Fruit fly (Drosophila melanogaster): Measurements from ENCODE around the gene ear.
A peak's percentile ranks its signal among the peaks of the same experiment; 100 is the strongest.

The ear gene

DNA sequence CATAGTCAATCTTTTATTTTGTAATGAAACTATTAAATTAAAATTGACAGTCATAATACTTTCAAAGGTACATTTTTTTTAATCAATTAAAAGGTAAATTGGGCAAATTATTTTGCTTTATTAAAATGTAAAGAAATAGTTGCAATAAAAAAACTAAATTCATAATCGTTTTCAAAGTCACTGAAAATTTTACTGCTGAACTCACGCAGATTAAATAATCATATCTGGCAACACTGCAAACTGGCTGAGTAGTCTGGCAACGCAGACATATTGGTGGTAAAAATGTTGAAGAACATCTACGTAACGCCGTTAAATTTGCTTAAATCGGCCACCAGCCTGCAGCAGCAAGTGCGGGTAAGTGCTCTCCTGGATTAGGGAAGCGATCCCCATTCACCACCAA lies 9.9 kb downstream of the ear start, which contains the start of gene mRpL9:
Gene mRpL9, plus strand, starts transcription at position 267 of the 400 bp plus-strand sequence.
- TF ChIP-seq CG15710 (tag; optimal IDR thresholded peaks at IDR 0.05) (peak; percentile 5), CG4496 (GFP tag; IDR thresholded peaks at IDR 0.05) (no peak)

DNA sequence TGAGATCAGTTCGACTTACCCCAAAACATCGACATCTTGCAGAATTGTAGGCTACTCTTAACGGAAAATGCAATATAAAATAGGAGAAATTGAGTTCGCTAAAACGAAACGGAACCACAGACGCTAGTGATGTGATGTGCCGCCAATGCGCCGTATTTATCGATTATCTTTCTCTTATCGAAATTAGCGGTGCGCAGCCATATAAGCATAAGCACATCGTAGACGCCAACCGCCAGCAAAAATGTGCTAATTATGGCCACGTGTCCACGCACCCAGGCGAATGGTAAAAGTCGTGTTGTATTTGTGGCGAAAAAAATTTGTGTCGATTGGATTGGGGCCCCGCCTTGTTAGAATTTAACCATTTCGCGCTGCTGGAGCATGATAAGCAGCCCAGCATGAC lies 12.4 kb downstream of the ear start, which contains the start of the genes Fkbp39 and Cyfip:
Gene Fkbp39, minus strand, starts transcription at position 140 of the 400 bp plus-strand sequence.
Gene Cyfip, plus strand, starts transcription at position 273 of the 400 bp plus-strand sequence.
- TF ChIP-seq CG4496 (GFP tag; IDR thresholded peaks at IDR 0.05): peak; percentile 11; the same call in 1 of the 3 replicates
- TF ChIP-seq fd96Ca (GFP tag; IDR thresholded peaks at IDR 0.05): no peak

DNA sequence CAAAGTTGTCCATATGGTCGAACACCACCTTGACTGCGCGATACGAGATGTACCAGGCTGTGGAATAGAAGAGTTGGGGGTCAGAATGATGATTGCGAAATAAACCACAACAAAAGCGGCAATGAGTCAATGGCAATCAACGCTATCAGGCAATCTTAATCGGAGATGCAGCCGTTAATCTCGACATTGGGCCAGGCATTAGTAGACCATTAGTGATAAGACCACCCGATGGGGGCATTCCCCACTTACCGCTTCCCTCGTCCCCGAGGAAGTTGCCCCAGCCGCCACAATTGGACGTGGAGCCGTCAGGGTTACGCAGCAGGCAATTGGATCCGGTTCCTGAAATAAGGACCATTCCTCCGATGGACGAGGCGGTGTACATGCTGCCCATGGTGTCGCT lies 18.6 kb downstream of the ear start:
- TF ChIP-seq EcR (GFP tag; optimal IDR thresholded peaks at IDR 0.05) (no peak), CG10348 (GFP tag; IDR thresholded peaks at IDR 0.05) (no peak), CG15710 (tag; optimal IDR thresholded peaks at IDR 0.05) (no peak), CG32121 (GFP tag; IDR thresholded peaks at IDR 0.05) (no peak), CG17806 (tag; optimal IDR thresholded peaks at IDR 0.05) (no peak), CG12605 (GFP tag; IDR thresholded peaks at IDR 0.05) (no peak), D1 (tag; optimal IDR thresholded peaks at IDR 0.05) (no peak), Pif1B (GFP tag; optimal IDR thresholded peaks at IDR 0.05) (no peak), rn (GFP tag; IDR thresholded peaks at IDR 0.05) (no peak), CG8301 (tag; optimal IDR thresholded peaks at IDR 0.05) (no peak), CG4496 (GFP tag; IDR thresholded peaks at IDR 0.05) (no peak), CG13204 (GFP tag; optimal IDR thresholded peaks at IDR 0.05) (no peak), gl (tag; optimal IDR thresholded peaks at IDR 0.05) (no peak), Ets98B (GFP tag; IDR thresholded peaks at IDR 0.05) (no peak), fd96Ca (GFP tag; IDR thresholded peaks at IDR 0.05) (no peak), CG14655 (GFP tag; optimal IDR thresholded peaks at IDR 0.05) (no peak), CG8159 (tag; optimal IDR thresholded peaks at IDR 0.05) (no peak), Pif1A (GFP tag; optimal IDR thresholded peaks at IDR 0.05) (no peak)

DNA sequence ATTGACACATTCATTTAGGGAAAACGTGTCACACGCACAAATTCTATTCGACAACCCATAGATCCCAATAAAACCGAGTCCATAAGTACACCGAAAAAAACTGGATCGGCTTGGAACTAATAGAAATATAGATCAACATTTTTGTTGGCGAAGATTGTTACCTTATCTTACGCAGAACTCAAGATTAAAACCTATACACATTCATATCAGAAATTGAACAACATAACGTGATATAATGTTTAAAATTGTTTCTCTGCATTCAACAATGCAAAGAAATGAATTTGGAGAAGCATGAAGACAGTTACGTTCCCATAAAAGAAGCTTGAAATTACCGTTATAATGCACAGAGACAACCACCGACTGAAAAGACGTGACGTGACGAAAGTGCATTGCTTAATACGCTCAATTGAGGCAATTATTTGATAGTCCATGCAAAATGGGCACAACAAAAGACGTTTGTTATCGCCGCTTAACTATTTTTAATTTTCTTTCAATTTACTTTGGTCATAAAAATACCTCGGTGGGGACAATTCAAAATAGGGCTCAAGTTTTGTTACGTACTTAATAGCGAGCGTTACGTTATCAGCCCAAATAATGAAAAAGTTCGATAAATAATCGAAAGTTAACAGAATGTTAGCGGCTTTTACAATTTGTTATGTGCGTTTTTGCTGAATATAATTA lies 19.6 kb downstream of the ear start, which contains the start of gene SerRS-m:
Gene SerRS-m, plus strand, starts transcription at position 616 of the 681 bp plus-strand sequence.
- TF ChIP-seq CG15710 (tag; optimal IDR thresholded peaks at IDR 0.05): no peak

DNA sequence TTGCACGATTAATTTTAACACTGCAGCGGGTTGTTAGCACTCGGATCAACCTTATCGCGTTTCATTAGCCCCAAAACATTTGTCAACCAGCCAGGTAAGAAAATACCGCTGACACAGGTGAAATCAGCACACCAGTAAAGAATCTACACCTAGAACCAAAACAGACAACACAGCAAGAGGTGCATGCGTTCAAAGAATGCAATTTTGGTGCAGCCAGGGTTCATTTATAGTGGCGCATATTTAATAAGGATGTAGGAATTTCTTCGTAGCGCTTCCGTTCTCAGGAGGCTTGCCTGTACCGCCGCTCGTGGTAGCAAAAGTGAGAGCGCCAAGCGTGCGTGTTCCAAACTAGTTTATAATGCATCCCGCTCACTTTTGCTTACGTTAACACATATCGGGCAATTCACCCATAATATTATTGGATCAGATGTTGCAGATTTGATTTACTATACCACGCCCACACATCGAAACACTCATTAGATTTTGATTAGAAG lies 21.9 kb downstream of the ear start:
- TF ChIP-seq rn (GFP tag; IDR thresholded peaks at IDR 0.05) (no peak), Ets98B (GFP tag; IDR thresholded peaks at IDR 0.05) (peak; percentile 51; the same call in 1 of the 2 replicates), CG4496 (GFP tag; IDR thresholded peaks at IDR 0.05) (peak; percentile 61; the same call in 2 of the 3 replicates), fd96Ca (GFP tag; IDR thresholded peaks at IDR 0.05) (peak; percentile 55; the same call in 1 of the 3 replicates), CG10348 (GFP tag; IDR thresholded peaks at IDR 0.05) (no peak), Pif1A (GFP tag; optimal IDR thresholded peaks at IDR 0.05) (no peak), CG32121 (GFP tag; IDR thresholded peaks at IDR 0.05) (peak; percentile 57; the same call in 1 of the 2 replicates), EcR (GFP tag; optimal IDR thresholded peaks at IDR 0.05) (no peak)

DNA sequence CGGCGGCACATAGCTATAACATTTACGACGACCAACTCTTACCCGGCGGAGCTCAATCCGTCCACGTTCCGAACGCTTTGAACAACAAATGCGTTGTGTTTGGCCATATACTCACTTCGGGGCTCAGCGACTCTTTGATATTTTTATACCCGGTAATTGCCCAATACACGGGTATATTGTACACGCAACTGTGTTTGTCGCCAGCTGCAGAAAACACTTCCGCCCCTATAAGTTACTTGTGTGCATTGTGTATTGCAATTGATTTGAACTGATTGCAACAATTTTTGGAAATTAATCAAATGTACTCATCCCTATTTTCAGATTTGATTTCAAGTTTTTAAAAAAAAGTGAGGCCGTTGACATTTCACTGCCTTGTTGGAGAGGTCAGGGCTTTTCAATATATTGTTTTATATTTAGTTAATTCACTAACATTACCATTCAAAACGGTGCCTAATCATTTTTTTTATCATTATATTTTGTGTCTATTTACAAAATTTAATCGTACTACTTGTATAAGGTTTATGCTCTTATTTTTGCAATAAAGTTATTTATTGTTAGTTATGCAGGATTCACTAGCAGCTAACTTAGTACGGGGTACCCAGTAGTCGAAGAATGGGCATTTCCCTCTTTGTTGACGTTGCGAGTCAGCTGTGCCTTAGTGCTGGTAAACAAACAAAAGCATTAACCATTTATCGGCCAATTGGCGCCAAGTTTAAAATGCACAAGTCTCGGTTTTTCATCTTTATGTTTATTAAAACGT lies 22.6 kb downstream of the ear start, which contains the start of gene Nagk:
Gene Nagk, minus strand, starts transcription at position 331 of the 760 bp plus-strand sequence.
- TF ChIP-seq CG15710 (tag; optimal IDR thresholded peaks at IDR 0.05): peak; percentile 15
- peak; percentile 43 for TF ChIP-seq CG8301 (tag; optimal IDR thresholded peaks at IDR 0.05)
- TF ChIP-seq Pif1B (GFP tag; optimal IDR thresholded peaks at IDR 0.05): no peak
- peak; percentile 35 for TF ChIP-seq CG34367 (tag; optimal IDR thresholded peaks at IDR 0.05)
- TF ChIP-seq CG9948 (tag; optimal IDR thresholded peaks at IDR 0.05): peak; percentile 17
- TF ChIP-seq EcR (GFP tag; optimal IDR thresholded peaks at IDR 0.05): peak; percentile 44
- peak; percentile 16 for TF ChIP-seq Ets98B (GFP tag; IDR thresholded peaks at IDR 0.05)
- TF ChIP-seq CG4496 (GFP tag; IDR thresholded peaks at IDR 0.05): peak; percentile 34; the same call in 1 of the 3 replicates
- TF ChIP-seq CG32121 (GFP tag; IDR thresholded peaks at IDR 0.05): no peak
- 0 out of 2 replicates have a peak, but pooled peaks have one; percentile 6 for TF ChIP-seq CG12605 (GFP tag; IDR thresholded peaks at IDR 0.05)
- TF ChIP-seq gl (tag; optimal IDR thresholded peaks at IDR 0.05): no peak
- peak; percentile 21 for TF ChIP-seq CG17806 (tag; optimal IDR thresholded peaks at IDR 0.05)
- TF ChIP-seq Snoo (tag; optimal IDR thresholded peaks at IDR 0.05): peak; percentile 64

Data from whole organism, pupa.